Fruit fly (Drosophila melanogaster) ovary, adult (tissue): Measurements from ENCODE around the gene CtsL4.

ENCODE experiments used
- CG17801 ChIP-seq: fragments of 200-800 bp; optimal IDR thresholded peaks from 2 replicates; lab custom pipeline; 2019; ENCODE audit warnings: missing biosample characterization, mild to moderate bottlenecking, missing genetic modification characterization, moderate library complexity; ENCODE audit not compliant: partially characterized antibody

Gene CtsL4

DNA sequence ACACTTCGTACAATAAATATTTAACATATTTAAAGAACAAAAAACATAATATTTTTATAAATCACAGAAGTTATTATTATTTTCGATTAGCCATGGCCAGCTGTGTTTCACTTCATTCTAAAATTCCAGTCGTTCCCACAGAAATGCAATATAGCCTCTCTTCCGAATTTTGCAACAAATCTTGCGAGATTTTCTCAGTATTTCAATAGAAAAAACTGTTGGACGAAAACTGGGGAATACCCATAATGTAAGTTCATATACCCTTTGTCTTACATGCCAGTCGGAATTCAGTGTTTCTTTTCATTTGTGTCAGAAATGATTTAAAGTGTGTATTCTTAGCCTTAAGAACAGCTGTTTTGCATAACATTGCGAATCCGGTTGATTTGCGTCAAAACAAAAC, at the start of gene CtsL4, which contains the start of gene ClpP:
TSS of gene CtsL4 (minus strand) at position 90 of the 400 bp plus-strand sequence.
TSS of gene ClpP (plus strand) at position 288 of the 400 bp plus-strand sequence.
- TF ChIP-seq CG17801 (GFP tag; lab: Kevin White, UChicago): no peak

DNA sequence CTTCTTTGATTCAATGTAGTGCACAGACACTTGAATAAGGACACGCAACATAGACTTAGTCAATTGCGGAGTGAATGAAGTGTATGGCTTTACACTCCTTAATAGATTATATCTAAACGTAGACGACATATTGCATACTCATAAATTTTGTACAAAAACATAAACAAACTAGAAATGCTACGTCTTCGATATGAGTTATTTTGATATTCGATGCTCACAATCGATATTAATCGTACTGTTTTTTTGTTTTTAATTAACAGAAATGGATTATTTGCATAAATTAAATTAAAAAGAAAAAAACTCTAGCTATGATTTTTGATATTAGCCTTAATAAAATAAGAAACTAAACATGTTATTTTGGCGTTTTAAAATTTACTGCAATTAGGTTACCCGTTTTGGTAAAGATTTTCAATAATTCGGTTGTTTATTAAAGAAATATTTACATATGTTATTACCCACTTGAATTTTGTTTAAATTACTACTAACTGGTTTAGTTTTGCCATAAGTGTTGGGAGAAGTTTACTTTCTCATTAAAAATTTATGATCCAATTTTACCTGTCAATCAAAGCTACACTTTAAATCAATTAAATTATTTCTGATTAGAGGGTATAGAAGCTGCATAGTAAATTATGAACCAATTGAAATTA, 48.7 kb upstream of the CtsL4 start, which contains the start of the genes CG17768, LSm-4 and Ir31a:
TSS of gene CG17768 (minus strand) at position 196 of the 647 bp plus-strand sequence.
TSS of gene LSm-4 (minus strand) at position 196 of the 647 bp plus-strand sequence.
TSS of gene Ir31a (plus strand) at position 558 of the 647 bp plus-strand sequence.
- TF ChIP-seq CG17801 (GFP tag; lab: Kevin White, UChicago): no peak

DNA sequence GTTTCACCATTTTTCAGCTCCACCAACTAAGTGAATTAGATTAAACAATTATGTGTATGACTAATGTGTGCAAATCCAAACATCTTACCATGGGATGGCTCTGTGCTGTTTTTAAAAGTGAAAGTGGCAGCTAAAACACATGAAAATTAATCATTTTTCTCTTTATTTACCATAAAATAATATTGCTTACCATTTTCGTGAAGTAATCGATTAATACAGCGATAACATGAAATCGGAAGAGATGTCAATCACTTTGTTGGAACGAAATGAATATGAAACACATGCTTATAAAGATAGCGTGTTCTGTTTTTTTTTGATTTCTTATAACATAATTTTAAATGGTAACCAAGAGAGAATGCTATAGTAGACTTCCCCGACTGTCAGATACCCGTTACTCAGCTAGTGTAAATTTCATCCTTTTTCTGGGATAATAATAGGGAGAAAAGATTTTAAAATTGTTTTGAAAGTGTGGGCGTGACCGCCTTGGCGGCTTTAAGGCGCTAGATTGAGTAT, 47.5 kb upstream of the CtsL4 start:
- no peak for TF ChIP-seq CG17801 (GFP tag; lab: Kevin White, UChicago)

DNA sequence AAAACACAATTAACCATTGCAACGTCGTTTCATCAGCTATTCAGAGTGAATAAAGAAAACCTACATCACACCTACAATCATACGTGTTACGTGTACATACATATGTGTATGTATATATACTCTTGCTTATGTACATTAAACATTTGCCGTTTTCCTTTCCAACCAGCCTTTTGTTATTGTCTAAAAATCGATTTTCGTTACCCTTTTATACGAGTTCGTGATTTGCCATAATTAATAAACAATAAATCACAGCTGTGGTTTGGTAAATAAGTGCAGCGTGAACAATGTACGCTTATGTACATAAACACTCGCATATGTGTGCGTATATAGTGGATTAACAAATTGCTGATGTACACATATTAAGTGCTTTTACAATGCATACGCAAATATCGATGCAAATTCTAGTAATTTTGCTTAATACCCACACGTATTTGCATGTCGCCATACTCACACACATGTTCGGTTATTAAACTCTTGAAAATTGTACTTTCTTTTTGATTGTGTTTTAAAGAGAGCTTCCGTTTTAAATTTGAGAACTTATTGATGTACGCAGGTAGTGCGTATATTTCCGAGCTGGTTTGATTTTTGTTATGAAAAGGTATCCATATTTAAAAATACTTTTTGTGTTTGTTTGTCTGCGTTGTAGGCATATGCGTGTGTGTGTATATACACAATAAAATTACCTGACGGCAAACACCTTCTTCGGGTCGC, 40.6 kb upstream of the CtsL4 start:
- no peak for TF ChIP-seq CG17801 (GFP tag; lab: Kevin White, UChicago)

DNA sequence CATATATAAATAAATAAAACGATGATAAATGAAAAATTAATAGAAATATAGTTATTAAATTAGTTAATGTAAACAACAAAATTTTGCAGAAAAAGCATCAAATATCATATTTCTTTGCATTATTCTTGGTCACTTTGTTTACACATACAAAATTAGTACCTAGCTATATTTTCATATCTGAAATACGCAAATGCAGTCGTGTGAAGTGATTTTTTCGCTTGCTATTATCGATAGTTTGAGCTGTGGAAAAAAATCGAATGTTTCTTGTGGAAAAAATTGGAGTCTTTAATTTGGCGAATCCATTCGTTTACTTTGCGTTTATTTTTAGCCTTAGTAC, 40.1 kb upstream of the CtsL4 start, which contains the start of gene Cnot4:
TSS of gene Cnot4 (plus strand) at position 229 of the 337 bp plus-strand sequence.
- TF ChIP-seq CG17801 (GFP tag; lab: Kevin White, UChicago): peak; percentile 4

DNA sequence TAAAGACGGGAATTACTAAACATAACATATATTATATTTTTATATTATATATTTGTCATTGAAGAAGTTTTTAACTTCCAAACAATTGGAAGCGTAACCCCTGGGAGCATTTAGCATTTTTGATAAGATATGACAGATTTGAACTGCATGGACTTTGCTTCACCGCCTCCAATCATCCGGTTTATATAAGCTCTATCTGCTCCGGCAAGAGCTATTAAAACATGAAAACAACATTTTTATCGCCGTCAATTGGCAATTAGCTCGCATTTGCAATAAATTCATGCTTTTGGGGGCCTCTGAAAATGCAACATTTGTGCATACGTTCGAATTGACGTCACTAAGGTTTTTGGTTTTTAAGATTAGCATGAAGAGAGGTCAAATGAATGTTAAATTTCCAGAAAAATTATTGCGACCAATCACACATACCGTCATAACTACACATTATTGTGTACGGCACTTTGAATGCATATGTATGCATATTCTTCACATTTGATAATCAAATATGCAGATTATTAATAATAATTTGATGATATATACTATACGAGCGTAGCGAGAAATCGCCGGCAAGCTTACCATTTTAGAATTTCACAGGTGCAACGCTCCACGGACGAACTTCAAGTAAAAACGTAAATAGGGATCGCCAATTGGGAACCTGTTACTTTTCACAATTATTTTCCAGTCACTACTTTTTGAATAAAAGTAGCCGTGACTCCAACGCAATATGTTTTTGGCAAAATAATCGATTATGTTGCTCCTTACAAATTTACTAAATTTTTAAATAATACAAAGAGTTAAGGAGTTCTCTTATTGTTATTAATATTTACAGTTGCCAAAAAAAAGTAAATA, 39.5 kb upstream of the CtsL4 start, which contains the start of gene Mdh1:
TSS of gene Mdh1 (minus strand) at position 691 of the 846 bp plus-strand sequence.
- TF ChIP-seq CG17801 (GFP tag; lab: Kevin White, UChicago): no peak

DNA sequence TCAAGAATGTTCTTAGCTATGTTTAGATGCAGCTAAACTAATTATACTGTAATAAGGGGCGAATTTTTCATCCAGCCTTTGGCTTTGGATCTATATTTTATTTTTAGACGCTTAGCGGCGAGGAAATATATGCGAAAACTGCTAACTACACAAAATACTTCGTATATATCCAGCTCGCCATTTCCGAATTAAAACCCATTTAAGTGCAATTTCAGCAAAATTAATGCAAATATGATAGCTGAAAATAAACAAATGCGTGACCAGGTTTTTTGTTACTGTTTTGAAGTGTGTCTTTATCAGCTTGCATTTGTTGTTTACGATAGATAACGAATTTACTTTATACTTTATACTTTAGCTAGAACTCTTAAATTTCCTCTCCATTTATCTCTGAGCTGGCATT, 38.6 kb upstream of the CtsL4 start:
- peak; percentile 8 for TF ChIP-seq CG17801 (GFP tag; lab: Kevin White, UChicago)

DNA sequence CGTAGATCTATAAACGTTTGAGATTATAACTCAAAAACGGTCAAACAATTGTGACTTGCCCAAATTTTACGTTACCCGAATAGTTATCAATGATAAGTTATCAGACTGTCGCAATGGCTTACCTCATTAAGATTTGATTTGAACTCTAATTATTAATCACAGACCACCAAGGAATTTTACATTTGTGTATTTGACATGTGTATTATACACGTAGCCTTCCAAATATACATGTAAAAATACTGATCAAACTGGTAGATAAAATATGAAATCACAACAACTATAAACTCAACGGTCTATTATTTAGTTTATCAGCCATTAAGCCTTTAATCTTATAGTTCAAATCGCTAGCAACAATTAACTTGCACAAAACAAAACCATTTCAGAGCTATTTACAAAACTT, 37.1 kb upstream of the CtsL4 start:
- TF ChIP-seq CG17801 (GFP tag; lab: Kevin White, UChicago): no peak

DNA sequence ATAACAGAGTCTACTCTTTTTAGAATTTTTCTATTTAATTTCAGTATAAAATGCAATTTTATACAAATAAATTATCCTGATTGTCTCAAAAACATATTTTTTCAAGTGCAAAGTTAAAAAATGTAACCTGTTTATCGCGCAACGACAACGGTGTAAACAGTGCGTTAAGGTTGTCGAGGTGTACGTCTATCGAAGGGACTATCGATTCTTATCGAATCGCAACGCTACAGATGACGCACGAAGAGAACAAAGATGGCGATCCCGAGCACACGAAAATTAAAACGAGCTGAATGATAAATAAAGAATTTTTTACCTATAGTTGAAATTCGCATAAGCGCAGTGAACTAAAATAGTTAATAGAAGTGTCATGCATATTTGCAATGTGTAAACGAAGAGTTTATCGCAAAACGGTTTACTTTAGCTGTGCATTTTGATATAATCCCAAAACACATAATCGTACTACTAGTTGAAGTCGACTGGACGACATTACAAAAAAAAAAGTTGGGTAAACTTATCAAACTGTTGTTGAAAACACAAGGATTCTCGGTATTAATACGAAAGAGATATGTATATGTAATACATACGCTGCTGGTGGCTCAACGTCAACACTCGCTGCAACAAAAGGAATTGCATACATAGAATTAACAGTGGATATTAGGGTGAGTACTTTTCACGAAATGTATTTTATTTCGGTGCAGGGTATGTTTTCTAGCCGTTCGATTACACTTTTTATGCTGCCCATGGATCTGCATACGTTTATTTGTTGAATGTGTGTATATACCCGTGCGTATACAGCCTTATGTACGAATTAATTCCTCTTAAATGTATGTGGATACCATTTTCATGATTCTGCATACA, 31.7 kb upstream of the CtsL4 start, which contains the start of gene da:
TSS of gene da (plus strand) at position 237 of the 858 bp plus-strand sequence.
- TF ChIP-seq CG17801 (GFP tag; lab: Kevin White, UChicago): peak; percentile 41

DNA sequence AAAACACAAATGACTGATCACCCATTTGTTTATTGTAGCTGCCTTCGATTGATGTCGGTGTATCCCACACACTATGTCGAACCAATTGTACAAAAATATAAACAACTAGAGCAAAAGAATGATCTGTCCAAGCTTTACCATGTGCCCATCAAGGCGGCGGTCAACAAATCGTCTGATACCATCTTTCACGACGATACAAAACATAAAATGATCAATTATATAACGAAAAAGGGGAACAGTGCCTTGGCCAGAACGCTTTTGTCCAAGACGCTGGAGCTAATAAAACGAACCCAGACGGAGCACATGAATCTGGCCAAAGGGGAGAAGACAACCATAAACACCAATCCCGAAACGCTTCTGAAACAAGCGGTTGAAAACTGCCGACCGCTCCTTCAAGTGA, 30.4 kb upstream of the CtsL4 start:
- TF ChIP-seq CG17801 (GFP tag; lab: Kevin White, UChicago): no peak

DNA sequence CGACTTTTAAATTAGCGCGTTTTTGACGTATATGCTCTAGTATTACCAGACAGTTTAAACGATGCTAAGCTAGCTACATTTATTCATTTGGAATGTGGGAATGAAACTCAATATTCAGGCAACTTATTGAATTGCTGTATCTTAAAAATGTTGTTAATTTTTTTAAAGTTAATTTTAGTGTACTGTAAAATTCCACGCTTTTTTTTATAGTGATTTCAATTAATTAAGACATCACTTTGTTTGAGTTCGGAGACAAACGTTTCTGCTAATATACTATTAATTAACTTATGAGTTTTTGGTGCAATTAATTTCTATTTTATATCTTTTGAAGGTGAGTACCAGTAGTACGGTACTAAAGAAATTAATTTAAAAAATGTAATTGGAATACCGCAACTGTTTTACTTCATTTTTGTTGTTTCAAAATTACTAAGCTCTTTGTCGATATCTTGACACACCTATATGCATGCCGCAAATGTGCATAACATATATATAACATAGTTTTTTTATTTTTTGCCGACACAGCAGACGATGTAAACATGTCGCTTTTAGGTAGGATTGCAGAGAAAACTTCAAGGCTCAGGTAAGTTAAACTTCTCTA, 29.9 kb upstream of the CtsL4 start, which contains the start of the genes Cdk1 and mRpS7:
TSS of gene Cdk1 (minus strand) at position 55 of the 598 bp plus-strand sequence.
TSS of gene mRpS7 (plus strand) at position 455 of the 598 bp plus-strand sequence.
- TF ChIP-seq CG17801 (GFP tag; lab: Kevin White, UChicago): peak; percentile 36

DNA sequence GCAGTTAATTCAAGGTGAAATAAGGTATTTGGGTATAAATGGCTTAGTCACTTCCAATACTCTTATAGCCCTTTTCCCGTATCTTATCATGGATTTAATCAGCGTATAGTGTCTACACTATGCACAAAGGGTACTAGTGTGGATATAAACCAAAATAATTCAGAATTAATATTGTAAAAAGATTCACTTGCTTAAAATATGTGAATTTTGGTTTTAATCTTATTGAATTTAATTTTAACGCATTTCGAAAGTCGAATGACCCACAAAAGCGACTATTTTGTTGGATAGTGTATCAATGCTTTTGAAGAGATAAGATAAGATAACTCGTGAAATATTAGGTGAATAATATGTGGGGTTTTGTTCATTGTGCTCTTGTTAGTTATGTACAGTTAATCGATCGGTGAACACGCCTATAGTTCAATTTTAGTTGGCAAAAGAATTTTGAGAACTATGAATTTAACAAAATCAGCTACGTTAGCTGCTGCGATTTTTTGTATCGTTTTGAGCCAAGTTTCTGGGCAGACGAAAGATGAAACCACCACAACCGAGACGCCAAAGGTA, 25.6 kb upstream of the CtsL4 start, which contains the start of gene CG5096:
TSS of gene CG5096 (plus strand) at position 374 of the 561 bp plus-strand sequence.
- TF ChIP-seq CG17801 (GFP tag; lab: Kevin White, UChicago): peak; percentile 33

DNA sequence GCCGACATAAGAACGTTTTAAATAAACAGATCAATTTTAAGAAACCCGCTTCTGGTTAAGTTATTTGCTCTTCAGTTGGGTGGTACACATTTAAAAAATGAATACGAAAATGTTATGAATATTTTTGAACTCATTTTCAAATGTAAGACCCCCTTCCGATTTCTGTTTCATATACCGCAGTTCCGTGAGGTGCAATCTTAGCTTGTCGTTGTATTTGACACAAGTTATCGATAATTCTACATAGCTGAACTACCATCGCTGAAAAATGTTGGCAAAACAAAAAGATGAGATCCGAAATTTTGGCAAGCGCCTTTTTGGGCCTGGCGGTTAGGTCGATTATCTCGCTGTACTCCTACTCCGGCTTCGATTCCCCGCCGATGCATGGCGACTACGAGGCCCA, 23.5 kb upstream of the CtsL4 start, which contains the start of gene gny:
TSS of gene gny (plus strand) at position 239 of the 400 bp plus-strand sequence.
- TF ChIP-seq CG17801 (GFP tag; lab: Kevin White, UChicago): no peak
